Worm (Caenorhabditis elegans) whole organism, L4 larva: Measurements from ENCODE around the gene srd-58.

ENCODE experiments used
- F26F4.8 ChIP-seq: fragments of 200-800 bp; sonication (Bioruptor generic); conservative IDR thresholded peaks from 2 replicates; pipeline ENCODE4 v1.3.6; 2022; ENCODE audit warnings: missing genetic modification characterization, missing compliant biosample characterization
- F44E2.7 ChIP-seq: fragments of 200-800 bp; sonication (Bioruptor generic); IDR thresholded peaks from 2 replicates; pipeline ENCODE4 v2.1.2; 2022; ENCODE audit warnings: missing genetic modification characterization, missing compliant biosample characterization
- Y105C5A.15 ChIP-seq: fragments of 200-800 bp; sonication (Bioruptor generic); IDR thresholded peaks from 2 replicates; pipeline ENCODE4 v1.3.6; 2022; ENCODE audit warnings: missing genetic modification characterization, missing compliant biosample characterization
- Y75B8A.6 ChIP-seq: fragments of 200-800 bp; sonication (Bioruptor generic); IDR thresholded peaks from 2 replicates; pipeline ENCODE4 v1.3.6; 2022; ENCODE audit warnings: missing genetic modification reagents, missing genetic modification characterization, missing compliant biosample characterization
- aha-1 ChIP-seq: fragments of 150-350 bp; peaks from one replicate; lab custom pipeline; 2014; ENCODE audit warnings: missing biosample characterization, missing genetic modification characterization
- aly-2 ChIP-seq: sonication (generic microtip); optimal IDR thresholded peaks from 2 replicates; lab custom pipeline; 2018; ENCODE audit warnings: missing biosample characterization, missing genetic modification characterization
- ceh-20 ChIP-seq: fragments of 200-800 bp; sonication (Bioruptor generic); IDR thresholded peaks from 2 replicates; pipeline ENCODE4 v1.3.6; 2022; ENCODE audit warnings: missing genetic modification reagents, missing genetic modification characterization, missing compliant biosample characterization
- ceh-82 ChIP-seq: sonication (generic microtip); optimal IDR thresholded peaks from 2 replicates; lab custom pipeline; 2017; ENCODE audit warnings: missing biosample characterization, missing genetic modification characterization
- cey-2 ChIP-seq: sonication (generic microtip); optimal IDR thresholded peaks from 3 replicates; lab custom pipeline; 2017; ENCODE audit warnings: missing genetic modification characterization, mild to moderate bottlenecking, missing compliant biosample characterization, antibody characterized with exemption, borderline replicate concordance; ENCODE audit not compliant: insufficient read depth
- daf-16 ChIP-seq, 3 experiments: sonication (generic microtip); optimal IDR thresholded peaks; 2 replicates each; lab custom pipeline; 2016 to 2017; ENCODE audit warnings: missing genetic modification characterization in 3 of 3, missing genetic modification reagents in 3 of 3, mild to moderate bottlenecking in 2 of 3, missing compliant biosample characterization in 2 of 3, missing biosample characterization in 1 of 3, moderate library complexity in 1 of 3
- daf-8 ChIP-seq: fragments of 200-800 bp; sonication (Bioruptor generic); IDR thresholded peaks from 2 replicates; pipeline ENCODE4 v1.3.6; 2022; ENCODE audit warnings: missing genetic modification characterization, missing compliant biosample characterization
- dmd-9 ChIP-seq: fragments of 200-800 bp; sonication (Bioruptor generic); IDR thresholded peaks from 2 replicates; pipeline ENCODE4 v1.3.6; 2022; ENCODE audit warnings: missing genetic modification reagents, missing genetic modification characterization, missing compliant biosample characterization
- duxl-1 ChIP-seq: sonication (generic microtip); optimal IDR thresholded peaks from 2 replicates; lab custom pipeline; 2016; ENCODE audit warnings: mild to moderate bottlenecking, missing genetic modification characterization, moderate library complexity, missing compliant biosample characterization; ENCODE audit not compliant: poor library complexity
- hlh-30 ChIP-seq: sonication (generic microtip); optimal IDR thresholded peaks from 2 replicates; lab custom pipeline; 2017; ENCODE audit warnings: antibody characterized with exemption, mild to moderate bottlenecking, missing genetic modification characterization, missing compliant biosample characterization; ENCODE audit not compliant: insufficient read depth
- lim-7 ChIP-seq: fragments of 200-800 bp; sonication (Bioruptor generic); IDR thresholded peaks from 2 replicates; pipeline ENCODE4 v1.3.6; 2022; ENCODE audit warnings: missing genetic modification characterization, missing compliant biosample characterization
- lin-1 ChIP-seq: fragments of 200-800 bp; sonication (Bioruptor generic); IDR thresholded peaks from 2 replicates; pipeline ENCODE4 v1.3.6; 2022; ENCODE audit warnings: missing genetic modification reagents, missing genetic modification characterization, missing compliant biosample characterization
- lin-29 ChIP-seq: fragments of 200-800 bp; sonication (Bioruptor generic); IDR thresholded peaks from 2 replicates; pipeline ENCODE4 v1.3.6; 2022; ENCODE audit warnings: missing genetic modification reagents, missing genetic modification characterization, missing compliant biosample characterization
- mes-2 ChIP-seq: sonication (generic microtip); optimal IDR thresholded peaks from 2 replicates; lab custom pipeline; 2016; ENCODE audit warnings: missing genotype, mild to moderate bottlenecking, missing genetic modification characterization, missing compliant biosample characterization; ENCODE audit not compliant: poor library complexity, severe bottlenecking
- nhr-102 ChIP-seq: sonication (generic microtip); optimal IDR thresholded peaks from 2 replicates; lab custom pipeline; 2016; ENCODE audit warnings: mild to moderate bottlenecking, missing genetic modification characterization, moderate library complexity, missing compliant biosample characterization
- nhr-11 ChIP-seq: fragments of 150-350 bp; optimal IDR thresholded peaks from 2 replicates; lab custom pipeline; 2014; ENCODE audit warnings: missing biosample characterization, missing genetic modification characterization
- nhr-28 ChIP-seq: fragments of 150-350 bp; optimal IDR thresholded peaks from 2 replicates; lab custom pipeline; 2014; ENCODE audit warnings: missing biosample characterization, missing genetic modification characterization
- nhr-76 ChIP-seq: fragments of 150-350 bp; optimal IDR thresholded peaks from 2 replicates; lab custom pipeline; 2014; ENCODE audit warnings: missing biosample characterization, missing genetic modification characterization
- pqm-1 ChIP-seq: sonication (generic microtip); optimal IDR thresholded peaks from 2 replicates; lab custom pipeline; 2017; ENCODE audit warnings: missing biosample characterization, missing genetic modification characterization
- set-16 ChIP-seq: fragments of 200-800 bp; sonication (Bioruptor generic); IDR thresholded peaks from 2 replicates; pipeline ENCODE4 v1.3.6; 2022; ENCODE audit warnings: missing genetic modification reagents, missing genetic modification characterization, missing compliant biosample characterization
- snpc-4 ChIP-seq: fragments of 150-350 bp; optimal IDR thresholded peaks from 2 replicates; lab custom pipeline; 2014; ENCODE audit warnings: missing biosample characterization, missing genetic modification characterization
- spr-1 ChIP-seq: sonication (generic microtip); optimal IDR thresholded peaks from 2 replicates; lab custom pipeline; 2016; ENCODE audit warnings: mild to moderate bottlenecking, missing genetic modification characterization, missing compliant biosample characterization
- tra-1 ChIP-seq: fragments of 200-800 bp; sonication (Bioruptor generic); IDR thresholded peaks from 2 replicates; pipeline ENCODE4 v1.3.6; 2022; ENCODE audit warnings: missing genetic modification reagents, missing genetic modification characterization, missing compliant biosample characterization
- unc-130 ChIP-seq: sonication (generic microtip); optimal IDR thresholded peaks from 2 replicates; lab custom pipeline; 2016; ENCODE audit warnings: missing genetic modification reagents, missing genetic modification characterization, missing compliant biosample characterization
- unc-39 ChIP-seq: sonication (generic microtip); optimal IDR thresholded peaks from 2 replicates; lab custom pipeline; 2017; ENCODE audit warnings: missing biosample characterization, missing genetic modification characterization
- unc-62 ChIP-seq, 3 experiments: fragments of 150-350 bp in 1 of 3; sonication (generic microtip); optimal IDR thresholded peaks in 2 of 3; peaks in 1 of 3; 1 replicate in 1 of 3; 2 replicates in 2 of 3; lab custom pipeline; 2014 to 2017; ENCODE audit warnings: missing biosample characterization in 3 of 3, missing genetic modification characterization in 3 of 3, missing genetic modification reagents in 3 of 3, missing genotype in 1 of 3
- zip-2 ChIP-seq: fragments of 150-350 bp; optimal IDR thresholded peaks from 2 replicates; lab custom pipeline; 2014; ENCODE audit warnings: missing biosample characterization, missing genetic modification characterization

Gene srd-58

ce11 chrII:7225864-7226522 lies 21.1 kb upstream of the srd-58 start, which contains the start of gene clh-3:
Gene clh-3 (minus strand): TSS chrII:7225914.
- TF ChIP-seq dmd-9: no peak
- no peak for TF ChIP-seq nhr-102
- TF ChIP-seq F26F4.8 (GFP tag; lab: Robert Waterston, UW): no peak
- no peak for TF ChIP-seq ceh-82 (tag; lab: Kevin White, UChicago)
- no peak for TF ChIP-seq Y105C5A.15
- no peak for TF ChIP-seq snpc-4
- no peak for TF ChIP-seq set-16 (GFP tag; lab: Robert Waterston, UW)

ce11 chrII:7224074-7224473 lies 19.2 kb upstream of the srd-58 start:
- TF ChIP-seq unc-62 (GFP tag; optimal IDR thresholded peaks at IDR 0.05 in 1 of 2; lab: Kevin White, UChicago): peak in 1 of 2 experiments; percentile 56
- no peak for TF ChIP-seq unc-62 (tag; optimal IDR thresholded peaks at IDR 0.05; lab: Kevin White, UChicago)
- TF ChIP-seq ceh-20 (GFP tag; lab: Robert Waterston, UW): no peak
- no peak for TF ChIP-seq daf-8 (GFP tag; lab: Robert Waterston, UW)
- TF ChIP-seq cey-2 (tag; lab: Kevin White, UChicago): no peak
- TF ChIP-seq hlh-30 (tag; lab: Kevin White, UChicago): no peak
- no peak for TF ChIP-seq tra-1 (GFP tag; lab: Robert Waterston, UW)
- no peak for TF ChIP-seq unc-39 (tag; lab: Kevin White, UChicago)
- peak; percentile 55 for TF ChIP-seq aha-1
- TF ChIP-seq Y75B8A.6 (GFP tag; lab: Robert Waterston, UW): no peak
- no peak for TF ChIP-seq aly-2 (tag; lab: Kevin White, UChicago)
- TF ChIP-seq lin-1 (GFP tag; lab: Robert Waterston, UW): no peak
- TF ChIP-seq ceh-82 (tag; lab: Kevin White, UChicago): no peak
- TF ChIP-seq nhr-28: no peak

DNA sequence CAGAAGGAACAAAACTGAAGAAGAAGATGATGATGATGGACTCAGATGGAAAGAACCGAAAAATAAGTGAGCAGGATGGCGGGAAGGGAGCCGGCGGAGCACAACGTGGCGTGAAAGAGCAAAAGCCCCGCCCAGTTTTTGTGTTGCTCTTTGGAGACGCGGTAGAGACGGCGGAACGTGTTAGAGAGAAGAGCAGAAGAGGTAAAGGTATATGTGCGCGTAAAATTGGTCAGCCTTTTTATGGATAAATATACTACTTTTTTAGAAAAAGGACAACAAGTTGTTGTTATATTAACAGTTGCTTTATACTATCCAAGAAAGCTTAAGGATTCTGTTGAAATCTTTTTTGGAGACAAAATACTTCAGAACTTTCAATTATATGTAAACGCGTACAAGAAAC lies 12.2 kb upstream of the srd-58 start, which contains the start of gene E04F6.10:
TSS of gene E04F6.10 (minus strand) at position 101 of the 400 bp plus-strand sequence.
- TF ChIP-seq nhr-28 (no peak), cey-2 (tag; lab: Kevin White, UChicago) (no peak), pqm-1 (tag; lab: Kevin White, UChicago) (no peak), aha-1 (peak; percentile 66), zip-2 (tag; lab: Kevin White, UChicago) (no peak), unc-130 (GFP tag; lab: Kevin White, UChicago) (no peak), mes-2 (tag; lab: Kevin White, UChicago) (no peak), lim-7 (GFP tag; lab: Robert Waterston, UW) (no peak), unc-62 (GFP tag; optimal IDR thresholded peaks at IDR 0.05 in 1 of 2; lab: Kevin White, UChicago) (peak in 1 of 2 experiments; percentile 57), unc-62 (tag; optimal IDR thresholded peaks at IDR 0.05; lab: Kevin White, UChicago) (no peak), duxl-1 (tag; lab: Kevin White, UChicago) (no peak), lin-29 (GFP tag; lab: Robert Waterston, UW) (no peak), aly-2 (tag; lab: Kevin White, UChicago) (no peak)

DNA sequence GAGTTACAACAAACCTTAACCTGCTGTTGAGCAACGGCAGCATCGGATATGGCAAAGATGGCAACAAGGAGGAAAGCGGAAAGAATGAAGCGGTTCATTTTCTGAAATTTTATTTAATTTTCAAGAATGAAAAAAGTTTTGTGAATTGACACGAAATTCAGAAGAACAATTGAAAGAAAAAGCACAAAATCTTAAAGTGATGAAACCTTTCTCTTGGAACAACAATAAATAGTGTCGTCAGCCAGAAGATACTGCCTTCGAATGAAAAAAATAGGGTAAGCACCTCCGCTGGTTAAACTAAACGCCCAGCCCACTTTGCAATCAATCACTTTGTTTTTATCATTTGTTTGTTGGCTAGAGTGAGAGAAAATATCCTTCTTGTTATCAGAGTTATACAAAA lies 7.2 kb upstream of the srd-58 start, which contains the start of gene E04F6.9:
TSS of gene E04F6.9 (minus strand) at position 101 of the 400 bp plus-strand sequence.
- TF ChIP-seq nhr-11 (tag; lab: Kevin White, UChicago): no peak
- no peak for TF ChIP-seq daf-8 (GFP tag; lab: Robert Waterston, UW)
- TF ChIP-seq nhr-76: no peak
- TF ChIP-seq spr-1: no peak
- no peak for TF ChIP-seq nhr-102
- peak in 1 of 2 experiments; percentile 36 for TF ChIP-seq daf-16 (GFP tag; optimal IDR thresholded peaks at IDR 0.05; lab: Kevin White, UChicago)
- no peak for TF ChIP-seq daf-16 (tag; optimal IDR thresholded peaks at IDR 0.05; lab: Kevin White, UChicago)
- TF ChIP-seq F44E2.7: no peak
